Fruit fly (Drosophila melanogaster) S2 (cell line): Measurements from ENCODE around the gene CG9458.

Experiments
- CG8478 ChIP-seq: fragments of >200 bp; optimal IDR thresholded peaks from 2 replicates; lab custom pipeline; 2018
- CTCF ChIP-seq, 2 experiments: fragments of >200 bp; optimal IDR thresholded peaks; 2 replicates each; lab custom pipeline; 2018

dm6 chr3R:9813861-9814260, 5.8 kb downstream of the CG9458 start, which contains the start of gene eloF:
- TF ChIP-seq CG8478 (lab: Kevin White, UChicago) (no peak), CTCF (optimal IDR thresholded peaks at IDR 0.05; lab: Kevin White, UChicago) (no peak)
